Fruit fly (Drosophila melanogaster): Measurements from ENCODE around the gene CG3706.

The CG3706 gene

dm6 chrX:955873-956272 lies 23.6 kb upstream of the CG3706 start (continued):
- TF ChIP-seq CG6813 (GFP tag; optimal IDR thresholded peaks at IDR 0.05) (peak; percentile 40), pb (GFP tag; optimal IDR thresholded peaks at IDR 0.05) (peak; percentile 62), ATbp (GFP tag; optimal IDR thresholded peaks at IDR 0.05) (peak; percentile 65), gcm2 (GFP tag; optimal IDR thresholded peaks at IDR 0.05) (no peak), CG2116 (GFP tag; optimal IDR thresholded peaks at IDR 0.05) (no peak), wek (GFP tag; optimal IDR thresholded peaks at IDR 0.05) (peak; percentile 30), Elba2 (GFP tag; optimal IDR thresholded peaks at IDR 0.05) (no peak), Jarid2 (GFP tag; optimal IDR thresholded peaks at IDR 0.05) (no peak), CG7357 (GFP tag; IDR thresholded peaks at IDR 0.05) (peak; percentile 39; the same call in 1 of the 3 replicates), CG6791 (GFP tag; IDR thresholded peaks at IDR 0.05; ENCODE audit: partially characterized antibody) (no peak), grau (tag; optimal IDR thresholded peaks at IDR 0.05) (peak; percentile 64), tx (GFP tag; optimal IDR thresholded peaks at IDR 0.05) (peak; percentile 37), Meics (GFP tag; optimal IDR thresholded peaks at IDR 0.05) (peak; percentile 68), ERR (GFP tag; optimal IDR thresholded peaks at IDR 0.05) (no peak), ab (GFP tag; optimal IDR thresholded peaks at IDR 0.05) (no peak), NC2α (GFP tag; optimal IDR thresholded peaks at IDR 0.05) (no peak), disco-r (GFP tag; optimal IDR thresholded peaks at IDR 0.05) (no peak), CG11723 (GFP tag; optimal IDR thresholded peaks at IDR 0.05) (peak; percentile 5), zf30C (GFP tag; optimal IDR thresholded peaks at IDR 0.05) (no peak), tap (tag; optimal IDR thresholded peaks at IDR 0.05) (peak; percentile 52), chm (GFP tag; IDR thresholded peaks at IDR 0.05) (peak; percentile 38; the same call in 1 of the 2 replicates), lbe (GFP tag; optimal IDR thresholded peaks at IDR 0.05) (no peak), Antp (GFP tag; optimal IDR thresholded peaks at IDR 0.05) (peak; percentile 69), Sry-δ (GFP tag; optimal IDR thresholded peaks at IDR 0.05) (peak; percentile 18), amos (GFP tag; IDR thresholded peaks at IDR 0.05; ENCODE audit: partially characterized antibody) (no peak), Fer3 (tag; optimal IDR thresholded peaks at IDR 0.05) (peak; percentile 63), Myb (GFP tag; optimal IDR thresholded peaks at IDR 0.05) (peak; percentile 42), aop (GFP tag; IDR thresholded peaks at IDR 0.05) (no peak), CG1792 (GFP tag; optimal IDR thresholded peaks at IDR 0.05) (peak; percentile 39), ac (GFP tag; optimal IDR thresholded peaks at IDR 0.05) (no peak), Bdp1 (GFP tag; optimal IDR thresholded peaks at IDR 0.05) (no peak), Mad (GFP tag; optimal IDR thresholded peaks at IDR 0.05) (no peak), lab (GFP tag; optimal IDR thresholded peaks at IDR 0.05) (peak; percentile 78), Lhr (GFP tag; optimal IDR thresholded peaks at IDR 0.05) (no peak), CG14710 (tag; optimal IDR thresholded peaks at IDR 0.05) (peak; percentile 13), Doc2 (GFP tag; IDR thresholded peaks at IDR 0.05) (no peak), unpg (GFP tag; optimal IDR thresholded peaks at IDR 0.05) (peak; percentile 61), zen (tag; optimal IDR thresholded peaks at IDR 0.05) (no peak), croc (GFP tag; conservative IDR thresholded peaks at IDR 0.05) (0 out of 3 replicates have a peak, but pooled peaks have one; percentile 30), hb (GFP tag; IDR thresholded peaks at IDR 0.05; ENCODE audit: partially characterized antibody) (no peak), sens-2 (GFP tag; IDR thresholded peaks at IDR 0.05) (no peak), CG10147 (GFP tag; optimal IDR thresholded peaks at IDR 0.05) (peak; percentile 44), CG7271 (tag; optimal IDR thresholded peaks at IDR 0.05) (no peak), ems (GFP tag; optimal IDR thresholded peaks at IDR 0.05) (peak; percentile 12), dmrt99B (tag; optimal IDR thresholded peaks at IDR 0.05) (peak; percentile 77), jing (GFP tag; optimal IDR thresholded peaks at IDR 0.05) (peak; percentile 19), wdn (GFP tag; IDR thresholded peaks at IDR 0.05) (0 out of 2 replicates have a peak, but pooled peaks have one; percentile 34), CG2889 (GFP tag; IDR thresholded peaks at IDR 0.05) (no peak), kni (GFP tag; optimal IDR thresholded peaks at IDR 0.05) (no peak), zfh2 (GFP tag; optimal IDR thresholded peaks at IDR 0.05) (peak; percentile 5), GATAe (GFP tag; conservative IDR thresholded peaks at IDR 0.05) (no peak)

Data from whole organism, embryonic.